Worm (Caenorhabditis elegans) whole organism, midembryonic: ENCODE data around the gene ceh-99.

Experiments
- cog-1 ChIP-seq: sonication (generic microtip); optimal IDR thresholded peaks from 2 replicates; lab custom pipeline; 2016; ENCODE audit warnings: missing genetic modification characterization, missing compliant biosample characterization
- flt-1 ChIP-seq: fragments of 200-800 bp; sonication (Bioruptor generic); IDR thresholded peaks from 2 replicates; pipeline ENCODE4 v1.3.6; 2022; ENCODE audit warnings: missing genetic modification characterization, missing compliant biosample characterization
- ref-1 ChIP-seq: fragments of 200-800 bp; sonication (Bioruptor generic); conservative IDR thresholded peaks from 2 replicates; pipeline ENCODE4 v1.3.6; 2022; ENCODE audit warnings: missing genetic modification reagents, missing genetic modification characterization, missing compliant biosample characterization
- ztf-23 ChIP-seq: fragments of 200-800 bp; sonication (Bioruptor generic); IDR thresholded peaks from 2 replicates; pipeline ENCODE4 v1.3.6; 2022; ENCODE audit warnings: missing genetic modification reagents, missing genetic modification characterization, missing compliant biosample characterization

DNA sequence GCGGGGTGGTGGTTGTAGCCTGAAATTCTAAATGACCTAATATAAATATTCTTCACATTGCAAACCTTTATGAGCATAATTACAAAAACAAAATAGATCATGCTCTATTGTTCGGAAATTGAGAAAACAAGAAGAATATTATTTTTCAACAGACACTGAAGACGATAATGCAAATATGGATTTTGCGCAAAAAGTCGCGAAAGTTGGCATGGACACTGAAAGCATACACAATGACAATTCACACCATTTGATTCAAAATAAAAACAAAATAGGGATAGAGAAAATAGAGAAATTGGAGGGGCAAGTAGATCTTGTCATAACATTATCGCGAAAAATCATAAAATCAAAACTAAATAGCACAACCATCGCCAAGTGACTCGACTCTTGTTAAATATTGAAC, 53.0 kb downstream of the ceh-99 start, which contains the start of gene Y38E10A.35:
- TF ChIP-seq ztf-23 (GFP tag; lab: Robert Waterston, UW) (no peak), ref-1 (GFP tag; lab: Robert Waterston, UW) (no peak), flt-1 (GFP tag; lab: Robert Waterston, UW) (no peak), cog-1 (tag; lab: Kevin White, UChicago) (no peak)
